Worm (Caenorhabditis elegans): ENCODE results near the gene F19G12.3.

DNA sequence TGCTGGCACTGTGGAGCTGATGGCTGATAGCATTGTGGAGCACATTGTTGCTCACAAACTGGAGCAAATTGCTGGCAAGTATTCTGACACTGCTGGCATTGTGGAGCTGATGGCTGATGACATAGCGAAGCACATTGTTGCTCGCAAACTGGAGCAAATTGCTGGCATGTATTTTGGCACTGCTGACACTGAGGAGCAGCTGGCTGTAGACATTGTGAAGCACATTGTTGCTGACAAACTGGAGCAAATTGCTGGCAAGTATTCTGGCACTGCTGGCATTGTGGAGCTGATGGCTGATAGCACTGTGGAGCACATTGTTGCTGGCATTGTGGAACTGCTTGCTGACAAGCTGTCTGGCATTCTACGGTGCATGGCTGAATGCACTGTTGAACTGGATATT, 15.4 kb upstream of the F19G12.3 start:
- no peak for TF ChIP-seq T26A5.8 (tag; optimal IDR thresholded peaks at IDR 0.05)
- no peak for TF ChIP-seq nhr-90 (tag; optimal IDR thresholded peaks at IDR 0.05)
- no peak for TF ChIP-seq ama-1 (optimal IDR thresholded peaks at IDR 0.05)
- TF ChIP-seq ama-1 (GFP tag; optimal IDR thresholded peaks at IDR 0.05), result no peak
- TF ChIP-seq D2030.7 (GFP tag; IDR thresholded peaks at IDR 0.05), result no peak
- TF ChIP-seq sea-2 (GFP tag; IDR thresholded peaks at IDR 0.05), result no peak
- no peak for TF ChIP-seq snpc-4 (GFP tag; optimal IDR thresholded peaks at IDR 0.05)
- no peak for TF ChIP-seq snpc-4 (tag; optimal IDR thresholded peaks at IDR 0.05)
- TF ChIP-seq ztf-25 (GFP tag; IDR thresholded peaks at IDR 0.05), result no peak
- no peak for TF ChIP-seq F57A8.1 (GFP tag; optimal IDR thresholded peaks at IDR 0.05)
- TF ChIP-seq ceh-40 (GFP tag; IDR thresholded peaks at IDR 0.05), result no peak
- no peak for TF ChIP-seq pha-4 (tag; optimal IDR thresholded peaks at IDR 0.05)

Measured in whole organism, young adult.